Worm (Caenorhabditis elegans) whole organism, young adult: Measurements from ENCODE around the gene Y102A11A.5.
A peak's percentile ranks its signal among the peaks of the same experiment; 100 is the strongest.

Source experiments
- B0035.1 ChIP-seq: sonication (generic microtip); optimal IDR thresholded peaks from 2 replicates; lab custom pipeline; 2016; ENCODE audit warnings: missing genetic modification characterization, mild to moderate bottlenecking, missing compliant biosample characterization, missing genotype, missing genetic modification reagents
- B0261.1 ChIP-seq: sonication (generic microtip); optimal IDR thresholded peaks from 2 replicates; lab custom pipeline; 2016; ENCODE audit warnings: mild to moderate bottlenecking, missing genetic modification characterization, moderate library complexity, missing compliant biosample characterization
- D2030.7 ChIP-seq: fragments of 200-800 bp; sonication (Bioruptor generic); IDR thresholded peaks from 2 replicates; pipeline ENCODE4 v1.3.6; 2022; ENCODE audit warnings: missing genetic modification reagents, missing genetic modification characterization, missing compliant biosample characterization
- F22D6.2 ChIP-seq: sonication (generic microtip); optimal IDR thresholded peaks from 2 replicates; lab custom pipeline; 2016; ENCODE audit warnings: mild to moderate bottlenecking, missing genetic modification characterization, missing compliant biosample characterization
- F39B2.1 ChIP-seq: fragments of 200-800 bp; sonication (Bioruptor generic); IDR thresholded peaks from 2 replicates; pipeline ENCODE4 v1.3.6; 2022; ENCODE audit warnings: missing genetic modification reagents, missing genetic modification characterization, missing compliant biosample characterization
- F57A8.1 ChIP-seq: fragments of 200-800 bp; sonication (Bioruptor generic); optimal IDR thresholded peaks from 2 replicates; lab custom pipeline; 2018; ENCODE audit warnings: mild to moderate bottlenecking, missing genetic modification characterization, moderate library complexity, missing compliant biosample characterization
- F57C9.4 ChIP-seq: sonication (generic microtip); optimal IDR thresholded peaks from 2 replicates; lab custom pipeline; 2017; ENCODE audit warnings: mild to moderate bottlenecking, missing genetic modification characterization, missing compliant biosample characterization
- T26A5.8 ChIP-seq: sonication (generic microtip); optimal IDR thresholded peaks from 2 replicates; lab custom pipeline; 2016; ENCODE audit warnings: missing genetic modification characterization, missing compliant biosample characterization
- aptf-2 ChIP-seq: fragments of 200-800 bp; sonication (Bioruptor generic); conservative IDR thresholded peaks from 2 replicates; pipeline ENCODE4 v1.3.6; 2022; ENCODE audit warnings: missing genetic modification reagents, missing genetic modification characterization, missing compliant biosample characterization
- attf-3 ChIP-seq: fragments of 200-800 bp; sonication (Bioruptor generic); conservative IDR thresholded peaks from 2 replicates; pipeline ENCODE4 v1.3.6; 2022; ENCODE audit warnings: missing genetic modification reagents, missing genetic modification characterization, missing compliant biosample characterization
- bed-2 ChIP-seq: fragments of 200-800 bp; sonication (Bioruptor generic); IDR thresholded peaks from 2 replicates; pipeline ENCODE4 v1.3.6; 2022; ENCODE audit warnings: missing genetic modification reagents, missing genetic modification characterization, missing compliant biosample characterization
- cebp-1 ChIP-seq, 2 experiments: fragments of 200-800 bp in 1 of 2; sonication (Bioruptor generic) in 1 of 2; sonication (generic microtip) in 1 of 2; IDR thresholded peaks in 1 of 2; optimal IDR thresholded peaks in 1 of 2; 2 replicates each; pipeline versions ENCODE4 v1.3.6 to Lab custom; 2017 to 2022; ENCODE audit warnings: missing compliant biosample characterization in 2 of 2, missing genetic modification characterization in 2 of 2, mild to moderate bottlenecking in 1 of 2, missing genetic modification reagents in 1 of 2, moderate library complexity in 1 of 2
- cebp-2 ChIP-seq: fragments of 200-800 bp; sonication (Bioruptor generic); IDR thresholded peaks from 2 replicates; pipeline ENCODE4 v1.3.6; 2022; ENCODE audit warnings: missing genetic modification characterization, missing compliant biosample characterization
- ceh-100 ChIP-seq: fragments of 200-800 bp; sonication (Bioruptor generic); IDR thresholded peaks from 2 replicates; pipeline ENCODE4 v1.3.6; 2022; ENCODE audit warnings: missing genetic modification reagents, missing genetic modification characterization, missing compliant biosample characterization
- ceh-79 ChIP-seq: sonication (generic microtip); optimal IDR thresholded peaks from 2 replicates; lab custom pipeline; 2017; ENCODE audit warnings: mild to moderate bottlenecking, missing genetic modification characterization, missing compliant biosample characterization
- ceh-91 ChIP-seq: fragments of 200-800 bp; sonication (Bioruptor generic); IDR thresholded peaks from 2 replicates; pipeline ENCODE4 v1.3.6; 2022; ENCODE audit warnings: missing genetic modification reagents, missing genetic modification characterization, missing compliant biosample characterization
- dpl-1 ChIP-seq: fragments of 150-350 bp; optimal IDR thresholded peaks from 2 replicates; lab custom pipeline; 2014; ENCODE audit warnings: missing biosample characterization, missing genetic modification reagents, missing genetic modification characterization
- egl-18 ChIP-seq: fragments of 200-800 bp; sonication (Bioruptor generic); IDR thresholded peaks from 2 replicates; pipeline ENCODE4 v1.3.6; 2022; ENCODE audit warnings: missing genetic modification reagents, missing genetic modification characterization, missing compliant biosample characterization
- egrh-3 ChIP-seq: fragments of 200-800 bp; sonication (Bioruptor generic); IDR thresholded peaks from 2 replicates; pipeline ENCODE4 v1.3.6; 2022; ENCODE audit warnings: missing genetic modification reagents, missing genetic modification characterization, missing compliant biosample characterization
- ets-4 ChIP-seq: fragments of 200-800 bp; sonication (Bioruptor generic); optimal IDR thresholded peaks from 2 replicates; lab custom pipeline; 2018; ENCODE audit warnings: mild to moderate bottlenecking, missing genetic modification characterization, missing compliant biosample characterization
- hlh-12 ChIP-seq: sonication (generic microtip); optimal IDR thresholded peaks from 2 replicates; lab custom pipeline; 2016; ENCODE audit warnings: missing genetic modification characterization, missing compliant biosample characterization
- hlh-26 ChIP-seq: fragments of 200-800 bp; sonication (Bioruptor generic); conservative IDR thresholded peaks from 2 replicates; pipeline ENCODE4 v1.3.6; 2022; ENCODE audit warnings: missing genetic modification reagents, missing genetic modification characterization, missing compliant biosample characterization
- hmg-1.2 ChIP-seq: fragments of 200-800 bp; sonication (Bioruptor generic); IDR thresholded peaks from 2 replicates; pipeline ENCODE4 v1.3.6; 2022; ENCODE audit warnings: missing genetic modification reagents, missing genetic modification characterization, missing compliant biosample characterization
- lag-1 ChIP-seq: fragments of 200-800 bp; sonication (Bioruptor generic); IDR thresholded peaks from 2 replicates; pipeline ENCODE4 v1.3.6; 2022; ENCODE audit warnings: missing genetic modification reagents, missing genetic modification characterization, missing compliant biosample characterization
- let-526 ChIP-seq: fragments of 200-800 bp; sonication (Bioruptor generic); IDR thresholded peaks from 2 replicates; pipeline ENCODE4 v1.3.6; 2022; ENCODE audit warnings: missing genetic modification reagents, missing genetic modification characterization, missing compliant biosample characterization
- lin-40 ChIP-seq: sonication (generic microtip); optimal IDR thresholded peaks from 2 replicates; lab custom pipeline; 2016; ENCODE audit warnings: missing genetic modification characterization, mild to moderate bottlenecking, missing compliant biosample characterization, missing genotype, missing genetic modification reagents
- lin-54 ChIP-seq: fragments of 200-800 bp; sonication (Bioruptor generic); optimal IDR thresholded peaks from 2 replicates; lab custom pipeline; 2018; ENCODE audit warnings: mild to moderate bottlenecking, missing genetic modification characterization, missing compliant biosample characterization
- lir-1 ChIP-seq: fragments of 200-800 bp; sonication (Bioruptor generic); conservative IDR thresholded peaks from 2 replicates; pipeline ENCODE4 v1.3.6; 2022; ENCODE audit warnings: missing genetic modification reagents, missing genetic modification characterization, missing compliant biosample characterization
- mcd-1 ChIP-seq: fragments of 200-800 bp; sonication (Bioruptor generic); IDR thresholded peaks from 2 replicates; pipeline ENCODE4 v1.3.6; 2022; ENCODE audit warnings: missing genetic modification reagents, missing genetic modification characterization, missing compliant biosample characterization
- mel-28 ChIP-seq: sonication (generic microtip); optimal IDR thresholded peaks from 2 replicates; lab custom pipeline; 2016; ENCODE audit warnings: borderline replicate concordance, mild to moderate bottlenecking, missing genetic modification characterization, missing compliant biosample characterization
- mes-4 ChIP-seq: sonication (generic microtip); optimal IDR thresholded peaks from 2 replicates; lab custom pipeline; 2016; ENCODE audit warnings: missing genotype, missing genetic modification characterization, missing compliant biosample characterization
- mxl-1 ChIP-seq: sonication (generic microtip); optimal IDR thresholded peaks from 2 replicates; lab custom pipeline; 2016; ENCODE audit warnings: missing genetic modification characterization, missing compliant biosample characterization
- nhr-179 ChIP-seq: sonication (generic microtip); optimal IDR thresholded peaks from 2 replicates; lab custom pipeline; 2016; ENCODE audit warnings: mild to moderate bottlenecking, missing genetic modification characterization, missing compliant biosample characterization
- nhr-80 ChIP-seq: sonication (generic microtip); optimal IDR thresholded peaks from 2 replicates; lab custom pipeline; 2016; ENCODE audit warnings: missing genetic modification characterization, missing compliant biosample characterization
- pbrm-1 ChIP-seq: fragments of 200-800 bp; sonication (Bioruptor generic); IDR thresholded peaks from 2 replicates; pipeline ENCODE4 v1.3.6; 2022; ENCODE audit warnings: missing genetic modification reagents, missing genetic modification characterization, missing compliant biosample characterization
- rpc-1 ChIP-seq, 2 experiments: fragments of 150-350 bp in 1 of 2; sonication (generic microtip) in 1 of 2; optimal IDR thresholded peaks; 2 replicates each; lab custom pipeline; 2014 to 2018; ENCODE audit warnings: missing biosample characterization in 1 of 2, missing genetic modification characterization in 1 of 2, missing genetic modification reagents in 1 of 2, missing genotype in 1 of 2
- snpc-3.4 ChIP-seq: sonication (generic microtip); optimal IDR thresholded peaks from 2 replicates; lab custom pipeline; 2017; ENCODE audit warnings: missing genetic modification characterization, mild to moderate bottlenecking, missing compliant biosample characterization, antibody characterized with exemption, moderate library complexity, missing genotype, missing genetic modification reagents
- snpc-4 ChIP-seq, 5 experiments: fragments of 150-350 bp in 1 of 5; sonication (generic microtip) in 4 of 5; optimal IDR thresholded peaks; 2 replicates each; lab custom pipeline; 2014 to 2018; ENCODE audit warnings: missing genetic modification characterization in 5 of 5, missing biosample characterization in 3 of 5, antibody characterized with exemption in 2 of 5, mild to moderate bottlenecking in 2 of 5, missing compliant biosample characterization in 2 of 5, missing genotype in 2 of 5, moderate library complexity in 2 of 5, missing genetic modification reagents in 1 of 5
- somi-1 ChIP-seq: fragments of 200-800 bp; sonication (Bioruptor generic); optimal IDR thresholded peaks from 2 replicates; lab custom pipeline; 2018; ENCODE audit warnings: mild to moderate bottlenecking, missing genetic modification characterization, missing compliant biosample characterization
- tbp1 ChIP-seq: fragments of 200-800 bp; sonication (Bioruptor generic); optimal IDR thresholded peaks from 2 replicates; lab custom pipeline; 2018; ENCODE audit warnings: mild to moderate bottlenecking, missing genetic modification characterization, missing compliant biosample characterization
- tbx-9 ChIP-seq: sonication (generic microtip); optimal IDR thresholded peaks from 2 replicates; lab custom pipeline; 2016; ENCODE audit warnings: borderline replicate concordance, missing genetic modification characterization, inconsistent platforms, missing compliant biosample characterization
- tlf-1 ChIP-seq: fragments of 200-800 bp; sonication (Bioruptor generic); optimal IDR thresholded peaks from 2 replicates; lab custom pipeline; 2018; ENCODE audit warnings: mild to moderate bottlenecking, missing genetic modification characterization, missing compliant biosample characterization
- unc-62 ChIP-seq: fragments of 150-350 bp; optimal IDR thresholded peaks from 2 replicates; lab custom pipeline; 2014; ENCODE audit warnings: missing biosample characterization, missing genetic modification reagents, missing genetic modification characterization
- xnd-1 ChIP-seq: sonication (generic microtip); optimal IDR thresholded peaks from 2 replicates; lab custom pipeline; 2016; ENCODE audit warnings: missing genotype, missing genetic modification reagents, missing genetic modification characterization, missing compliant biosample characterization
- ztf-18 ChIP-seq: sonication (generic microtip); optimal IDR thresholded peaks from 2 replicates; lab custom pipeline; 2016; ENCODE audit warnings: missing genotype, mild to moderate bottlenecking, missing genetic modification characterization, missing compliant biosample characterization
- ztf-22 ChIP-seq: fragments of 200-800 bp; sonication (Bioruptor generic); optimal IDR thresholded peaks from 2 replicates; lab custom pipeline; 2018; ENCODE audit warnings: mild to moderate bottlenecking, missing genetic modification characterization, moderate library complexity, missing compliant biosample characterization
- ztf-3 ChIP-seq: fragments of 200-800 bp; sonication (Bioruptor generic); optimal IDR thresholded peaks from 2 replicates; lab custom pipeline; 2018; ENCODE audit warnings: mild to moderate bottlenecking, missing genetic modification characterization, missing compliant biosample characterization

The Y102A11A.5 gene

ce11 chrX:2071392-2072001, 40.1 kb upstream of the Y102A11A.5 start (continued):
- TF ChIP-seq attf-3 (GFP tag; lab: Robert Waterston, UW) (no peak), nhr-179 (tag; lab: Kevin White, UChicago) (no peak), rpc-1 (optimal IDR thresholded peaks at IDR 0.05; lab: Kevin White, UChicago) (no peak), rpc-1 (tag; optimal IDR thresholded peaks at IDR 0.05; lab: Kevin White, UChicago) (no peak), tbp1 (GFP tag; lab: Kevin White, UChicago) (peak; percentile 33), somi-1 (GFP tag; lab: Kevin White, UChicago) (peak; percentile 31), T26A5.8 (tag; lab: Kevin White, UChicago) (no peak), mes-4 (tag; lab: Kevin White, UChicago) (no peak), F22D6.2 (tag; lab: Kevin White, UChicago) (no peak), nhr-80 (peak; percentile 34), hmg-1.2 (peak; percentile 34; the same call in 1 of the 2 replicates), F57C9.4 (tag; lab: Kevin White, UChicago) (no peak), lir-1 (GFP tag; lab: Robert Waterston, UW) (no peak), ceh-91 (GFP tag; lab: Robert Waterston, UW) (no peak), unc-62 (GFP tag; lab: Kevin White, UChicago) (peak; percentile 29), pbrm-1 (GFP tag; lab: Robert Waterston, UW) (no peak; the same call in 1 of the 2 replicates), dpl-1 (no peak), ztf-3 (no peak), lin-40 (tag; lab: Kevin White, UChicago) (peak; percentile 70), F57A8.1 (GFP tag; lab: Kevin White, UChicago) (no peak), mel-28 (tag; lab: Kevin White, UChicago) (no peak), cebp-2 (GFP tag; lab: Robert Waterston, UW) (no peak), lin-54 (GFP tag; lab: Kevin White, UChicago) (no peak), tlf-1 (no peak), mxl-1 (no peak), let-526 (GFP tag; lab: Robert Waterston, UW) (no peak), ztf-22 (GFP tag; lab: Kevin White, UChicago) (no peak), cebp-1 (GFP tag; IDR thresholded peaks at IDR 0.05; lab: Robert Waterston, UW) (peak; percentile 94), cebp-1 (tag; optimal IDR thresholded peaks at IDR 0.05; lab: Kevin White, UChicago) (peak; percentile 99), ztf-18 (tag; lab: Kevin White, UChicago) (no peak), aptf-2 (GFP tag; lab: Robert Waterston, UW) (no peak), snpc-4 (GFP tag; optimal IDR thresholded peaks at IDR 0.05; lab: Kevin White, UChicago) (no peak), snpc-4 (tag; optimal IDR thresholded peaks at IDR 0.05; lab: Kevin White, UChicago) (no peak), bed-2 (no peak), xnd-1 (tag; lab: Kevin White, UChicago) (no peak), ceh-79 (tag; lab: Kevin White, UChicago) (no peak), D2030.7 (no peak), B0035.1 (no peak), hlh-12 (tag; lab: Kevin White, UChicago) (no peak), mcd-1 (GFP tag; lab: Robert Waterston, UW) (no peak), ets-4 (GFP tag; lab: Kevin White, UChicago) (no peak), egl-18 (GFP tag; lab: Robert Waterston, UW) (no peak), egrh-3 (GFP tag; lab: Robert Waterston, UW) (no peak), tbx-9 (tag; lab: Kevin White, UChicago) (no peak), F39B2.1 (GFP tag; lab: Robert Waterston, UW) (no peak), lag-1 (GFP tag; lab: Robert Waterston, UW) (no peak), ceh-100 (no peak), snpc-3.4 (no peak), hlh-26 (GFP tag; lab: Robert Waterston, UW) (no peak), B0261.1 (tag; lab: Kevin White, UChicago) (no peak)
